Fruit fly (Drosophila melanogaster) whole organism, embryonic: Measurements from ENCODE around the gene betaTub65B.

ENCODE experiments used
- Bgb ChIP-seq: fragments of 200-800 bp; sonication (Bioruptor generic); IDR thresholded peaks from 2 replicates; pipeline ENCODE4 v1.3.6; 2022; ENCODE audit warnings: missing biosample characterization, missing genetic modification characterization; ENCODE audit not compliant: partially characterized antibody
- CG11456 ChIP-seq: fragments of 200-800 bp; sonication (Bioruptor generic); IDR thresholded peaks from 3 replicates; pipeline ENCODE4 v1.3.6; 2022; ENCODE audit warnings: missing biosample characterization, missing genetic modification characterization
- CG11504 ChIP-seq: fragments of 200-800 bp; sonication (Bioruptor generic); optimal IDR thresholded peaks from 3 replicates; lab custom pipeline; 2019; ENCODE audit warnings: missing biosample characterization, mild to moderate bottlenecking, missing genetic modification characterization, moderate library complexity
- CG12942 ChIP-seq: fragments of 200-800 bp; sonication (Bioruptor generic); optimal IDR thresholded peaks from 3 replicates; lab custom pipeline; 2016; ENCODE audit warnings: missing biosample characterization, missing genetic modification characterization
- CG14014 ChIP-seq: fragments of 200-800 bp; sonication (Bioruptor generic); IDR thresholded peaks from 2 replicates; pipeline ENCODE4 v1.3.6; 2022; ENCODE audit warnings: missing biosample characterization, missing genetic modification characterization
- CG15601 ChIP-seq: fragments of 200-800 bp; sonication (Bioruptor generic); optimal IDR thresholded peaks from 3 replicates; lab custom pipeline; 2019; ENCODE audit warnings: missing biosample characterization, mild to moderate bottlenecking, missing genetic modification characterization, moderate library complexity
- CG16779 ChIP-seq: fragments of 200-800 bp; sonication (Bioruptor generic); IDR thresholded peaks from 2 replicates; pipeline ENCODE4 v1.3.6; 2022; ENCODE audit warnings: missing biosample characterization, missing genetic modification characterization
- CG17361 ChIP-seq: fragments of 200-800 bp; sonication (Bioruptor generic); IDR thresholded peaks from 3 replicates; pipeline ENCODE4 v1.3.6; 2022; ENCODE audit warnings: missing biosample characterization, missing genetic modification characterization
- CG17829 ChIP-seq: fragments of 200-800 bp; optimal IDR thresholded peaks from 2 replicates; lab custom pipeline; 2019; ENCODE audit warnings: missing biosample characterization, mild to moderate bottlenecking, missing genetic modification characterization, moderate library complexity
- CG2116 ChIP-seq: fragments of 200-800 bp; sonication (Bioruptor generic); optimal IDR thresholded peaks from 3 replicates; lab custom pipeline; 2018; ENCODE audit warnings: missing biosample characterization, mild to moderate bottlenecking, missing genetic modification characterization
- CG2120 ChIP-seq: fragments of 200-800 bp; sonication (Bioruptor generic); optimal IDR thresholded peaks from 3 replicates; lab custom pipeline; 2016; ENCODE audit warnings: missing biosample characterization, missing genetic modification characterization
- CG7928 ChIP-seq: fragments of 200-800 bp; sonication (Bioruptor generic); optimal IDR thresholded peaks from 2 replicates; lab custom pipeline; 2017; ENCODE audit warnings: missing biosample characterization, mild to moderate bottlenecking, missing genetic modification characterization
- CG9817 ChIP-seq: fragments of 200-800 bp; sonication (Bioruptor generic); optimal IDR thresholded peaks from 2 replicates; lab custom pipeline; 2018; ENCODE audit warnings: missing biosample characterization, mild to moderate bottlenecking, missing genetic modification characterization, moderate library complexity
- D19A ChIP-seq: fragments of 200-800 bp; optimal IDR thresholded peaks from 3 replicates; lab custom pipeline; 2019; ENCODE audit warnings: missing biosample characterization, mild to moderate bottlenecking, missing genetic modification characterization, moderate library complexity
- Dll ChIP-seq: fragments of 200-800 bp; sonication (Bioruptor generic); IDR thresholded peaks from 4 replicates; pipeline ENCODE4 v1.3.6; 2022; ENCODE audit warnings: missing biosample characterization, missing genetic modification characterization; ENCODE audit not compliant: partially characterized antibody
- Doc3 ChIP-seq: fragments of 200-800 bp; sonication (Bioruptor generic); IDR thresholded peaks from 3 replicates; pipeline ENCODE4 v1.3.6; 2022; ENCODE audit warnings: missing biosample characterization, missing genetic modification characterization; ENCODE audit not compliant: partially characterized antibody
- Ets65A ChIP-seq: fragments of 200-800 bp; sonication (Bioruptor generic); peaks from one replicate; lab custom pipeline; 2016; ENCODE audit warnings: missing biosample characterization, missing genetic modification characterization
- Ets97D ChIP-seq: fragments of 200-800 bp; sonication (Bioruptor generic); optimal IDR thresholded peaks from 3 replicates; lab custom pipeline; 2016; ENCODE audit warnings: missing biosample characterization, missing genetic modification characterization
- Fer1 ChIP-seq: fragments of 200-800 bp; sonication (Bioruptor generic); optimal IDR thresholded peaks from 2 replicates; lab custom pipeline; 2017; ENCODE audit warnings: missing biosample characterization, mild to moderate bottlenecking, missing genetic modification characterization
- GATAe ChIP-seq: fragments of 200-800 bp; sonication (Bioruptor generic); conservative IDR thresholded peaks from 2 replicates; pipeline ENCODE4 v1.3.6; 2022; ENCODE audit warnings: missing biosample characterization, missing genetic modification characterization
- HmgZ ChIP-seq: fragments of 200-800 bp; sonication (Bioruptor generic); optimal IDR thresholded peaks from 2 replicates; lab custom pipeline; 2018; ENCODE audit warnings: missing biosample characterization, mild to moderate bottlenecking, missing genetic modification characterization
- Hmx ChIP-seq: fragments of 200-800 bp; sonication (Bioruptor generic); optimal IDR thresholded peaks from 2 replicates; lab custom pipeline; 2016; ENCODE audit warnings: missing biosample characterization, missing genetic modification characterization
- Hr3 ChIP-seq: fragments of 200-800 bp; sonication (Bioruptor generic); optimal IDR thresholded peaks from 3 replicates; lab custom pipeline; 2016; ENCODE audit warnings: missing biosample characterization, missing genetic modification characterization
- Hr78 ChIP-seq, 2 experiments: fragments of 200-800 bp in 1 of 2; fragments of >200 bp in 1 of 2; sonication (Bioruptor generic) in 1 of 2; optimal IDR thresholded peaks; 2 replicates each; lab custom pipeline; 2017 to 2019; ENCODE audit warnings: missing biosample characterization in 2 of 2, missing genetic modification characterization in 2 of 2, mild to moderate bottlenecking in 1 of 2, moderate library complexity in 1 of 2
- Lhr ChIP-seq: fragments of 200-800 bp; sonication (Bioruptor generic); optimal IDR thresholded peaks from 3 replicates; lab custom pipeline; 2017; ENCODE audit warnings: mild to moderate bottlenecking, missing biosample characterization, missing genetic modification reagents, missing genetic modification characterization
- Med ChIP-seq: fragments of 200-800 bp; sonication (Bioruptor generic); peaks from one replicate; lab custom pipeline; 2016; ENCODE audit warnings: missing biosample characterization, missing genetic modification characterization, mild to moderate bottlenecking, inconsistent platforms, moderate library complexity
- Nf-YA ChIP-seq: fragments of 200-800 bp; sonication (Bioruptor generic); IDR thresholded peaks from 2 replicates; pipeline ENCODE4 v1.3.6; 2022; ENCODE audit warnings: missing biosample characterization, missing genetic modification characterization
- Nf-YC ChIP-seq: fragments of 200-800 bp; optimal IDR thresholded peaks from 3 replicates; lab custom pipeline; 2019; ENCODE audit warnings: missing biosample characterization, mild to moderate bottlenecking, missing genetic modification characterization, moderate library complexity
- Scr ChIP-seq: fragments of 200-800 bp; sonication (Bioruptor generic); IDR thresholded peaks from 2 replicates; pipeline ENCODE4 v1.3.6; 2022; ENCODE audit warnings: missing biosample characterization, missing genetic modification characterization; ENCODE audit not compliant: partially characterized antibody
- Trl ChIP-seq, 3 experiments: fragments of >200 bp in 2 of 3; fragments of 200-800 bp in 1 of 3; sonication (Bioruptor generic) in 1 of 3; optimal IDR thresholded peaks; 2 replicates in 1 of 3; 3 replicates in 2 of 3; lab custom pipeline; 2016 to 2017; ENCODE audit warnings: missing biosample characterization in 1 of 3, missing genetic modification characterization in 1 of 3
- bbx ChIP-seq: fragments of 200-800 bp; sonication (Bioruptor generic); IDR thresholded peaks from 2 replicates; pipeline ENCODE4 v1.3.6; 2022; ENCODE audit warnings: missing biosample characterization, missing genetic modification characterization; ENCODE audit not compliant: partially characterized antibody
- bowl ChIP-seq: fragments of 200-800 bp; sonication (Bioruptor generic); IDR thresholded peaks from 2 replicates; pipeline ENCODE4 v1.3.6; 2022; ENCODE audit warnings: missing biosample characterization, missing genetic modification characterization
- ci ChIP-seq: fragments of 200-800 bp; sonication (Bioruptor generic); IDR thresholded peaks from 3 replicates; pipeline ENCODE4 v1.3.6; 2022; ENCODE audit warnings: missing biosample characterization, missing genetic modification characterization
- dimm ChIP-seq: fragments of 200-800 bp; sonication (Bioruptor generic); IDR thresholded peaks from 2 replicates; pipeline ENCODE4 v1.3.6; 2022; ENCODE audit warnings: missing biosample characterization, missing genetic modification characterization
- esg ChIP-seq: fragments of 200-800 bp; sonication (Bioruptor generic); conservative IDR thresholded peaks from 2 replicates; pipeline ENCODE4 v1.3.6; 2022; ENCODE audit warnings: missing biosample characterization, missing genetic modification characterization
- gfzf ChIP-seq: fragments of 200-800 bp; sonication (Bioruptor generic); optimal IDR thresholded peaks from 2 replicates; lab custom pipeline; 2016; ENCODE audit warnings: missing biosample characterization, mild to moderate bottlenecking, missing genetic modification characterization, moderate library complexity
- gsb ChIP-seq: fragments of 200-800 bp; sonication (Bioruptor generic); IDR thresholded peaks from 2 replicates; pipeline ENCODE4 v1.3.6; 2022; ENCODE audit warnings: missing biosample characterization, missing genetic modification characterization
- hbn ChIP-seq: fragments of 200-800 bp; sonication (Bioruptor generic); IDR thresholded peaks from 2 replicates; pipeline ENCODE4 v1.3.6; 2022; ENCODE audit warnings: missing biosample characterization, missing genetic modification characterization; ENCODE audit not compliant: partially characterized antibody
- inv ChIP-seq: fragments of 200-800 bp; sonication (Bioruptor generic); IDR thresholded peaks from 2 replicates; pipeline ENCODE4 v1.3.6; 2022; ENCODE audit warnings: missing biosample characterization, missing genetic modification characterization; ENCODE audit not compliant: partially characterized antibody
- nau ChIP-seq: fragments of 200-800 bp; sonication (Bioruptor generic); optimal IDR thresholded peaks from 3 replicates; lab custom pipeline; 2017; ENCODE audit warnings: missing biosample characterization, mild to moderate bottlenecking, missing genetic modification characterization, missing genetic modification reagents
- org-1 ChIP-seq: fragments of 200-800 bp; sonication (Bioruptor generic); optimal IDR thresholded peaks from 2 replicates; lab custom pipeline; 2017; ENCODE audit warnings: missing biosample characterization, missing genetic modification characterization
- p53 ChIP-seq: fragments of 200-800 bp; sonication (Bioruptor generic); optimal IDR thresholded peaks from 2 replicates; lab custom pipeline; 2016; ENCODE audit warnings: missing biosample characterization, missing genetic modification characterization
- tap ChIP-seq: fragments of 200-800 bp; optimal IDR thresholded peaks from 3 replicates; lab custom pipeline; 2019; ENCODE audit warnings: missing biosample characterization, mild to moderate bottlenecking, missing genetic modification characterization, moderate library complexity
- trem ChIP-seq: fragments of 200-800 bp; optimal IDR thresholded peaks from 3 replicates; lab custom pipeline; 2019; ENCODE audit warnings: missing biosample characterization, mild to moderate bottlenecking, missing genetic modification characterization, moderate library complexity
- vnd ChIP-seq: fragments of 200-800 bp; sonication (Bioruptor generic); IDR thresholded peaks from 3 replicates; pipeline ENCODE4 v1.3.6; 2022; ENCODE audit warnings: missing biosample characterization, missing genetic modification characterization; ENCODE audit not compliant: partially characterized antibody
- wek ChIP-seq: fragments of 200-800 bp; sonication (Bioruptor generic); optimal IDR thresholded peaks from 3 replicates; lab custom pipeline; 2018; ENCODE audit warnings: missing biosample characterization, mild to moderate bottlenecking, missing genetic modification characterization, moderate library complexity
- zf30C ChIP-seq: fragments of 200-800 bp; sonication (Bioruptor generic); optimal IDR thresholded peaks from 3 replicates; lab custom pipeline; 2018; ENCODE audit warnings: missing biosample characterization, mild to moderate bottlenecking, missing genetic modification characterization

Gene betaTub65B

DNA sequence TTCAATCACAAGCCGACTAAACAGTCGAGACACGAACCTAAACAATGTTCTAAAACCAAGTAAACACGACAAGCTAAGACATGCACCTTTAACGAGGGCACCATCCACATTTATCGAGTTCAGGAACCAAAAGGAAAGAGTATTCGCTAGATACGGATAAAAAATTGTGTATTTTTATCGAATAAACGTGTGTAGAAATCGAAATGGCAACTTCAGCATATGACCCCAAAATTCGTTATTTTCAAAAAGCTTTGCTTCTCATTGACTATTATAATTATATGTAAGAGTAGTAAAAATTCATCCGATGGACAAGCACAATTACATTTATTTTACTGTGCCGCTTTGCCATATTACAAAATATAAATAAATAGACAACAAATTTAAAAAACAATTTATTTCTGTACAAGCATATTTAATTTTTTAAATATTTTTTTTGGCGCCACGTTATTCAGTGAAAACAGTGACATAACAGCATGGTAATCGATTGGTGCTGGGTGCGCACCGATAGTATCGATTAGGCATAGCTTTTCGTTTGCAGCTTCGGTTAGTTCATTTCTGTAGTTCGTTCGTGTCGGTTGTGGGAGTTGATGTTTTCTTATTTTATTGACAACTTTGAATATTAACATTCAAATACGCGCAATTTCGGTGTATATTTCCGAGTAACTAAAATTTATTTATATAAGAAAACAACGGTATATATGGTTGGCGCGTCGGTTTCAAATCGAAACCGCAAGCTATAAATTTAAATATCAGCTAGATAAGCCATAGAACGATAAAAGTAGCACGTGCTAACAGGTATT lies 19.8 kb downstream of the betaTub65B start, which contains the start of gene MCU (continued):
- TF ChIP-seq ci (GFP tag; lab: Robert Waterston, UW) (peak; percentile 40; the same call in 1 of the 3 replicates), bbx (GFP tag; lab: Robert Waterston, UW) (peak; percentile 98), trem (peak; percentile 61), Hr78 (GFP tag; optimal IDR thresholded peaks at IDR 0.05; lab: Kevin White, UChicago) (peak in 1 of 2 experiments; percentile 99), bowl (GFP tag; lab: Robert Waterston, UW) (no peak), gfzf (GFP tag; lab: Kevin White, UChicago) (peak; percentile 68), zf30C (no peak), CG12942 (no peak), dimm (GFP tag; lab: Robert Waterston, UW) (no peak), inv (GFP tag; lab: Robert Waterston, UW) (peak; percentile 94), Trl (optimal IDR thresholded peaks at IDR 0.05; lab: Kevin White, UChicago) (no peak), Trl (GFP tag; optimal IDR thresholded peaks at IDR 0.05; lab: Kevin White, UChicago) (no peak), tap (peak; percentile 9), CG2116 (GFP tag; lab: Kevin White, UChicago) (peak; percentile 84), Med (GFP tag; lab: Kevin White, UChicago) (peak; percentile 74), Hr3 (GFP tag; lab: Kevin White, UChicago) (peak; percentile 19), CG14014 (no peak), Hmx (no peak), CG7928 (GFP tag; lab: Kevin White, UChicago) (peak; percentile 31), CG11456 (GFP tag; lab: Robert Waterston, UW) (0 out of 3 replicates have a peak, but pooled peaks have one; percentile 5), GATAe (GFP tag; lab: Robert Waterston, UW) (no peak), Doc3 (GFP tag; lab: Robert Waterston, UW) (peak; percentile 93), CG11504 (tag; lab: Kevin White, UChicago) (no peak), esg (GFP tag; lab: Robert Waterston, UW) (no peak), org-1 (no peak), Dll (GFP tag; lab: Robert Waterston, UW) (peak; percentile 95), Scr (GFP tag; lab: Robert Waterston, UW) (peak; percentile 95), Nf-YC (tag; lab: Kevin White, UChicago) (no peak), vnd (GFP tag; lab: Robert Waterston, UW) (peak; percentile 92), CG15601 (tag; lab: Kevin White, UChicago) (peak; percentile 34), CG2120 (GFP tag; lab: Kevin White, UChicago) (no peak), CG17361 (GFP tag; lab: Robert Waterston, UW) (0 out of 3 replicates have a peak, but pooled peaks have one; percentile 29), CG16779 (GFP tag; lab: Robert Waterston, UW) (no peak), CG9817 (no peak), p53 (peak; percentile 56), hbn (GFP tag; lab: Robert Waterston, UW) (peak; percentile 91), CG17829 (tag; lab: Kevin White, UChicago) (peak; percentile 3), D19A (tag; lab: Kevin White, UChicago) (peak; percentile 6), Nf-YA (GFP tag; lab: Robert Waterston, UW) (no peak), HmgZ (tag; lab: Kevin White, UChicago) (peak; percentile 57), Lhr (GFP tag; lab: Kevin White, UChicago) (peak; percentile 90), Bgb (GFP tag; lab: Robert Waterston, UW) (peak; percentile 98), gsb (no peak), Ets65A (GFP tag; lab: Kevin White, UChicago) (peak; percentile 88), wek (no peak), Ets97D (GFP tag; lab: Kevin White, UChicago) (peak; percentile 61), nau (GFP tag; lab: Kevin White, UChicago) (no peak), Fer1 (GFP tag; lab: Kevin White, UChicago) (peak; percentile 25)
